Worm (Caenorhabditis elegans) whole organism, early embryonic: ENCODE results near the gene Y67D2.2.
A peak's percentile ranks its signal among the peaks of the same experiment; 100 is the strongest.

ENCODE experiments used
- aly-1 ChIP-seq: sonication (generic microtip); optimal IDR thresholded peaks from 2 replicates; lab custom pipeline; 2016; ENCODE audit warnings: missing genetic modification characterization, missing compliant biosample characterization
- ama-1 ChIP-seq: fragments of 150-350 bp; optimal IDR thresholded peaks from 2 replicates; lab custom pipeline; 2014
- ceh-13 ChIP-seq: fragments of 200-800 bp; sonication (Bioruptor generic); optimal IDR thresholded peaks from 2 replicates; lab custom pipeline; 2018; ENCODE audit warnings: mild to moderate bottlenecking, missing genetic modification characterization, missing compliant biosample characterization
- ets-7 ChIP-seq: sonication (generic microtip); optimal IDR thresholded peaks from 2 replicates; lab custom pipeline; 2016; ENCODE audit warnings: missing genotype, missing genetic modification characterization, missing compliant biosample characterization
- flt-1 ChIP-seq: fragments of 200-800 bp; sonication (Bioruptor generic); IDR thresholded peaks from 2 replicates; pipeline ENCODE4 v1.3.6; 2022; ENCODE audit warnings: missing genetic modification characterization, missing compliant biosample characterization
- hmbx-1 ChIP-seq: sonication (generic microtip); optimal IDR thresholded peaks from 2 replicates; lab custom pipeline; 2016; ENCODE audit warnings: mild to moderate bottlenecking, missing genetic modification characterization, missing compliant biosample characterization
- hnd-1 ChIP-seq: sonication (generic microtip); optimal IDR thresholded peaks from 2 replicates; lab custom pipeline; 2016; ENCODE audit warnings: missing genetic modification characterization, missing compliant biosample characterization
- pes-1 ChIP-seq: fragments of 200-800 bp; sonication (Bioruptor generic); IDR thresholded peaks from 2 replicates; pipeline ENCODE4 v1.3.6; 2022; ENCODE audit warnings: missing genetic modification reagents, missing genetic modification characterization, missing compliant biosample characterization
- scrt-1 ChIP-seq: fragments of 200-800 bp; sonication (Bioruptor generic); IDR thresholded peaks from 2 replicates; pipeline ENCODE4 v1.3.6; 2022; ENCODE audit warnings: missing genetic modification characterization, missing compliant biosample characterization
- tbx-37 ChIP-seq: fragments of 200-800 bp; sonication (Bioruptor generic); conservative IDR thresholded peaks from 2 replicates; pipeline ENCODE4 v1.3.6; 2022; ENCODE audit warnings: missing genetic modification reagents, missing genetic modification characterization, missing compliant biosample characterization

DNA sequence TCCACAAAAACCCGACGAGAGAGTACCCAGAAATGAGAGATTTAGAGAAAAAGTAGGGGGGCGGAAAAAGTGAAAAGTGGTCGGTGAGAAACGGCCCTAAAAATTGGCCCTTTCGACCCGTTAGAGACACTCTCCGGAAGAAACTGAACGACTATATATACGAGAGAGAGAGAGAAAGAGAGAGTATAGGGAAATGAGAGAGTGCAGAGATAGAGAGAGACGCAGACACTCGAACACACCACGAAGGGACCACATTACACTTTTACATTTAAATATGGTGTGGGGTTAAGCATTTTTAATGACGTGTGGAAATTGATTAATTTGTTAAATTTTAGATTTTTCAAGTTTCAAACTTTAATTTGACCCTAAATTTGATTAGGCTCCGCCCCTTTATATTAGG lies 33.1 kb downstream of the Y67D2.2 start:
- TF ChIP-seq ets-7 (tag; lab: Kevin White, UChicago) (no peak), ama-1 (no peak), tbx-37 (no peak), flt-1 (GFP tag; lab: Robert Waterston, UW) (no peak), scrt-1 (0 out of 2 replicates have a peak, but pooled peaks have one; percentile 22), pes-1 (no peak), aly-1 (no peak), hnd-1 (tag; lab: Kevin White, UChicago) (no peak), ceh-13 (GFP tag; lab: Kevin White, UChicago) (no peak), hmbx-1 (no peak)
